Fruit fly (Drosophila melanogaster) whole organism, embryonic: ENCODE data around the gene Hn.

Experiments used
- ATbp ChIP-seq: fragments of 200-800 bp; sonication (Bioruptor generic); optimal IDR thresholded peaks from 2 replicates; lab custom pipeline; 2017; ENCODE audit warnings: missing biosample characterization, mild to moderate bottlenecking, missing genetic modification characterization, missing genetic modification reagents
- Aef1 ChIP-seq: fragments of 200-800 bp; sonication (Bioruptor generic); IDR thresholded peaks from 3 replicates; pipeline ENCODE4 v1.3.6; 2022; ENCODE audit warnings: missing biosample characterization, missing genetic modification characterization
- CG10321 ChIP-seq: fragments of 200-800 bp; sonication (Bioruptor generic); IDR thresholded peaks from 2 replicates; pipeline ENCODE4 v1.3.6; 2022; ENCODE audit warnings: missing biosample characterization, missing genetic modification characterization
- CG10431 ChIP-seq: fragments of 200-800 bp; sonication (Bioruptor generic); optimal IDR thresholded peaks from 3 replicates; lab custom pipeline; 2018; ENCODE audit warnings: missing biosample characterization, mild to moderate bottlenecking, missing genetic modification characterization
- CG11398 ChIP-seq: fragments of 200-800 bp; sonication (Bioruptor generic); optimal IDR thresholded peaks from 2 replicates; lab custom pipeline; 2016; ENCODE audit warnings: missing biosample characterization, missing genetic modification characterization
- CG11456 ChIP-seq: fragments of 200-800 bp; sonication (Bioruptor generic); IDR thresholded peaks from 3 replicates; pipeline ENCODE4 v1.3.6; 2022; ENCODE audit warnings: missing biosample characterization, missing genetic modification characterization
- CG11696 ChIP-seq: fragments of 200-800 bp; sonication (Bioruptor generic); IDR thresholded peaks from 2 replicates; pipeline ENCODE4 v1.3.6; 2022; ENCODE audit warnings: missing biosample characterization, missing genetic modification characterization
- CG13123 ChIP-seq: fragments of 200-800 bp; sonication (Bioruptor generic); optimal IDR thresholded peaks from 2 replicates; lab custom pipeline; 2016; ENCODE audit warnings: missing biosample characterization, missing genetic modification characterization
- CG14441 ChIP-seq: fragments of 200-800 bp; sonication (Bioruptor generic); IDR thresholded peaks from 2 replicates; pipeline ENCODE4 v1.3.6; 2022; ENCODE audit warnings: missing biosample characterization, missing genetic modification characterization
- CG16863 ChIP-seq: fragments of 200-800 bp; sonication (Bioruptor generic); optimal IDR thresholded peaks from 3 replicates; lab custom pipeline; 2016; ENCODE audit warnings: missing biosample characterization, missing genetic modification characterization
- CG17328 ChIP-seq: fragments of 200-800 bp; sonication (Bioruptor generic); IDR thresholded peaks from 2 replicates; pipeline ENCODE4 v1.3.6; 2022; ENCODE audit warnings: missing biosample characterization, missing genetic modification characterization
- CG17359 ChIP-seq: fragments of 200-800 bp; sonication (Bioruptor generic); optimal IDR thresholded peaks from 3 replicates; lab custom pipeline; 2018; ENCODE audit warnings: missing biosample characterization, mild to moderate bottlenecking, missing genetic modification characterization, moderate library complexity
- CG1832 ChIP-seq: fragments of 200-800 bp; sonication (Bioruptor generic); optimal IDR thresholded peaks from 2 replicates; lab custom pipeline; 2017; ENCODE audit warnings: missing biosample characterization, mild to moderate bottlenecking, missing genetic modification characterization, inconsistent platforms
- CG2199 ChIP-seq: fragments of 200-800 bp; sonication (Bioruptor generic); IDR thresholded peaks from 3 replicates; pipeline ENCODE4 v1.3.6; 2022; ENCODE audit warnings: missing biosample characterization, missing genetic modification characterization
- CG2678 ChIP-seq: fragments of 200-800 bp; sonication (Bioruptor generic); optimal IDR thresholded peaks from 3 replicates; lab custom pipeline; 2019; ENCODE audit warnings: missing biosample characterization, mild to moderate bottlenecking, missing genetic modification characterization, moderate library complexity
- CG30020 ChIP-seq: fragments of 200-800 bp; optimal IDR thresholded peaks from 2 replicates; lab custom pipeline; 2019; ENCODE audit warnings: missing biosample characterization, mild to moderate bottlenecking, missing genetic modification characterization, moderate library complexity
- CG33557 ChIP-seq: fragments of 200-800 bp; sonication (Bioruptor generic); optimal IDR thresholded peaks from 2 replicates; lab custom pipeline; 2019; ENCODE audit warnings: missing biosample characterization, mild to moderate bottlenecking, missing genetic modification characterization, moderate library complexity
- CG3726 ChIP-seq: fragments of 200-800 bp; sonication (Bioruptor generic); IDR thresholded peaks from 3 replicates; pipeline ENCODE4, ENCODE4 v1.3.6; 2022; ENCODE audit warnings: missing biosample characterization, missing genetic modification characterization
- CG42726 ChIP-seq: fragments of 200-800 bp; sonication (Bioruptor generic); IDR thresholded peaks from 2 replicates; pipeline ENCODE4 v1.3.6; 2022; ENCODE audit warnings: missing biosample characterization, missing genetic modification characterization; ENCODE audit not compliant: partially characterized antibody
- CG4424 ChIP-seq: fragments of 200-800 bp; sonication (Bioruptor generic); optimal IDR thresholded peaks from 3 replicates; lab custom pipeline; 2016; ENCODE audit warnings: missing biosample characterization, missing genetic modification characterization
- CG8359 ChIP-seq: fragments of 200-800 bp; sonication (Bioruptor generic); optimal IDR thresholded peaks from 2 replicates; lab custom pipeline; 2017; ENCODE audit warnings: missing biosample characterization, mild to moderate bottlenecking, missing genetic modification characterization, borderline replicate concordance
- Camta ChIP-seq: fragments of 200-800 bp; sonication (Bioruptor generic); optimal IDR thresholded peaks from 2 replicates; lab custom pipeline; 2016; ENCODE audit warnings: missing biosample characterization, missing genetic modification characterization
- Dip2 ChIP-seq: fragments of 200-800 bp; sonication (Bioruptor generic); IDR thresholded peaks from 2 replicates; pipeline ENCODE4 v1.3.6; 2022; ENCODE audit warnings: missing biosample characterization, missing genetic modification characterization
- Eip74EF ChIP-seq, 2 experiments: fragments of 200-800 bp in 1 of 2; fragments of >200 bp in 1 of 2; sonication (Bioruptor generic) in 1 of 2; optimal IDR thresholded peaks; 2 replicates each; lab custom pipeline; 2017 to 2019; ENCODE audit warnings: missing biosample characterization in 2 of 2, missing genetic modification characterization in 2 of 2, mild to moderate bottlenecking in 1 of 2, moderate library complexity in 1 of 2
- Fer1 ChIP-seq: fragments of 200-800 bp; sonication (Bioruptor generic); optimal IDR thresholded peaks from 2 replicates; lab custom pipeline; 2017; ENCODE audit warnings: missing biosample characterization, mild to moderate bottlenecking, missing genetic modification characterization
- Gsc ChIP-seq: fragments of 200-800 bp; sonication (Bioruptor generic); IDR thresholded peaks from 2 replicates; pipeline ENCODE4 v1.3.6; 2022; ENCODE audit warnings: missing biosample characterization, missing genetic modification characterization
- HLH54F ChIP-seq: fragments of 200-800 bp; sonication (Bioruptor generic); optimal IDR thresholded peaks from 3 replicates; lab custom pipeline; 2016; ENCODE audit warnings: missing biosample characterization, missing genetic modification characterization
- Hsf ChIP-seq: fragments of 200-800 bp; sonication (Bioruptor generic); optimal IDR thresholded peaks from 3 replicates; lab custom pipeline; 2016; ENCODE audit warnings: missing biosample characterization, missing genetic modification characterization
- Mad ChIP-seq: fragments of 200-800 bp; sonication (Bioruptor generic); optimal IDR thresholded peaks from 2 replicates; lab custom pipeline; 2016; ENCODE audit warnings: missing biosample characterization, missing genetic modification characterization
- Scr ChIP-seq: fragments of 200-800 bp; sonication (Bioruptor generic); IDR thresholded peaks from 2 replicates; pipeline ENCODE4 v1.3.6; 2022; ENCODE audit warnings: missing biosample characterization, missing genetic modification characterization; ENCODE audit not compliant: partially characterized antibody
- Side ChIP-seq: fragments of 200-800 bp; sonication (Bioruptor generic); optimal IDR thresholded peaks from 2 replicates; lab custom pipeline; 2016; ENCODE audit warnings: missing biosample characterization, missing genetic modification characterization
- Vsx1 ChIP-seq: fragments of 200-800 bp; sonication (Bioruptor generic); optimal IDR thresholded peaks from 2 replicates; lab custom pipeline; 2017; ENCODE audit warnings: missing biosample characterization, mild to moderate bottlenecking, missing genetic modification characterization, missing genetic modification reagents
- aop ChIP-seq: fragments of 200-800 bp; sonication (Bioruptor generic); IDR thresholded peaks from 2 replicates; pipeline ENCODE4 v1.3.6; 2022; ENCODE audit warnings: missing biosample characterization, missing genetic modification characterization
- ato ChIP-seq: fragments of 200-800 bp; sonication (Bioruptor generic); IDR thresholded peaks from 2 replicates; pipeline ENCODE4 v1.3.6; 2022; ENCODE audit warnings: missing biosample characterization, missing genetic modification characterization; ENCODE audit not compliant: partially characterized antibody
- az2 ChIP-seq: fragments of 200-800 bp; sonication (Bioruptor generic); optimal IDR thresholded peaks from 3 replicates; lab custom pipeline; 2016; ENCODE audit warnings: missing biosample characterization, missing genetic modification characterization
- bab2 ChIP-seq: fragments of 200-800 bp; sonication (Bioruptor generic); optimal IDR thresholded peaks from 2 replicates; lab custom pipeline; 2016; ENCODE audit warnings: missing biosample characterization, missing genetic modification characterization
- cas ChIP-seq: fragments of 200-800 bp; sonication (Bioruptor generic); IDR thresholded peaks from 2 replicates; pipeline ENCODE4 v1.3.6; 2022; ENCODE audit warnings: missing biosample characterization, missing genetic modification characterization
- cg ChIP-seq: fragments of 200-800 bp; sonication (Bioruptor generic); optimal IDR thresholded peaks from 3 replicates; lab custom pipeline; 2019; ENCODE audit warnings: missing biosample characterization, mild to moderate bottlenecking, missing genetic modification characterization, moderate library complexity
- dati ChIP-seq: fragments of 200-800 bp; sonication (Bioruptor generic); IDR thresholded peaks from 2 replicates; pipeline ENCODE4 v1.3.6; 2022; ENCODE audit warnings: missing biosample characterization, missing genetic modification characterization
- exex ChIP-seq: fragments of 200-800 bp; sonication (Bioruptor generic); optimal IDR thresholded peaks from 4 replicates; lab custom pipeline; 2018; ENCODE audit warnings: missing biosample characterization, mild to moderate bottlenecking, missing genetic modification characterization, moderate library complexity
- gem ChIP-seq: fragments of 200-800 bp; sonication (Bioruptor generic); optimal IDR thresholded peaks from 2 replicates; lab custom pipeline; 2019; ENCODE audit warnings: missing biosample characterization, mild to moderate bottlenecking, missing genetic modification characterization, moderate library complexity
- jumu ChIP-seq: fragments of 200-800 bp; sonication (Bioruptor generic); optimal IDR thresholded peaks from 3 replicates; lab custom pipeline; 2016; ENCODE audit warnings: missing biosample characterization, missing genetic modification characterization
- lab ChIP-seq: fragments of 200-800 bp; sonication (Bioruptor generic); optimal IDR thresholded peaks from 3 replicates; lab custom pipeline; 2017; ENCODE audit warnings: missing biosample characterization, missing genetic modification characterization, mild to moderate bottlenecking, moderate library complexity, missing genetic modification reagents
- luna ChIP-seq: fragments of 200-800 bp; sonication (Bioruptor generic); optimal IDR thresholded peaks from 2 replicates; lab custom pipeline; 2016; ENCODE audit warnings: missing biosample characterization, missing genetic modification characterization
- p53 ChIP-seq: fragments of 200-800 bp; sonication (Bioruptor generic); optimal IDR thresholded peaks from 2 replicates; lab custom pipeline; 2016; ENCODE audit warnings: missing biosample characterization, missing genetic modification characterization
- sc ChIP-seq, 3 experiments: fragments of >200 bp in 2 of 3; fragments of 200-800 bp in 1 of 3; sonication (Bioruptor generic) in 1 of 3; optimal IDR thresholded peaks; 2 replicates in 2 of 3; 3 replicates in 1 of 3; lab custom pipeline; 2017; ENCODE audit warnings: mild to moderate bottlenecking in 1 of 3, missing biosample characterization in 1 of 3, missing genetic modification characterization in 1 of 3, missing genetic modification reagents in 1 of 3
- sob ChIP-seq: fragments of 200-800 bp; sonication (Bioruptor generic); IDR thresholded peaks from 2 replicates; pipeline ENCODE4 v1.3.6; 2022; ENCODE audit warnings: missing biosample characterization, missing genetic modification characterization
- zfh1 ChIP-seq: fragments of 200-800 bp; sonication (Bioruptor generic); IDR thresholded peaks from 3 replicates; pipeline ENCODE4 v1.3.6; 2022; ENCODE audit warnings: missing biosample characterization, missing genetic modification characterization

The Hn gene

DNA sequence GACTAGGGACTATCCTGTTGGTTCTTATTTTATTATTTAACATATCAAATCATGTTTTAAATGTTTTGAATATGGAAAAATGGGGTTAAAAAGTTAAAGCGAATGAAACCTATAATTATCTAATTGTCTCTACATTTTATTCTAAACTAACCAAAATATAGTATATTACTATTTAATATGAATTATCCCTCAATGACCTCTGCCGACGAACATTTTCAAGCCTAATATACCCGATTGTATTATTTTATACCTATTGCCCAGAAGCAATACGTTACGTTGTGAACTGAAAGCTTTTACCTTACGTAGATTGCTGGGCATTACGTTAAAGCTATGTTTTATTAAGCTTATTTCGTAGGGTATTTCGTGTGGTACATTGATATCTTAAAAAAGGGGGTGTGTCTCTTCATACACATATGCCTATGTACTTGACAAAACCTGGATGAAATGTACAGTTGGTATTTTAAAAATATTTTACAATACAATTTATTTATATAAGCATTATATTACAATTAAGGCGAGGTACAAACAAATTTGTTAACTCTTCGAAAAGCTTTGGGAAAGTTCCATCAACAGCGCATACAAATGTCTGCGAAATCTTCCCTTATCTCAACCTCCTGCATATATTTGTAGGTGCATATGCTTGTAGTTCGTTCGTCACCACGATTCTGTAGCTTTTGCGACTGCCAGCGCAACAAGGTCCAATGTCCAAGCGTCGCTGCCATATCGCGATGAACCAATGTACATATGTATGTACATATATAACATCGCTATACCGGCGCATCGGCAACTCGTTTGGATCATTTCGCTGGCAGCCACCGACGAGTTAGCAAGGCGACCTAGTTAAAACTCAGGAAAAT, 41.5 kb upstream of the Hn start, which contains the start of gene Mcad (continued):
- TF ChIP-seq cg (GFP tag; lab: Kevin White, UChicago) (no peak), sc (optimal IDR thresholded peaks at IDR 0.05; lab: Kevin White, UChicago) (no peak), sc (GFP tag; optimal IDR thresholded peaks at IDR 0.05; lab: Kevin White, UChicago) (peak; percentile 48), CG11696 (GFP tag; lab: Robert Waterston, UW) (peak; percentile 16; the same call in 1 of the 2 replicates), CG42726 (GFP tag; lab: Robert Waterston, UW) (no peak), luna (peak; percentile 26), Eip74EF (GFP tag; optimal IDR thresholded peaks at IDR 0.05; lab: Kevin White, UChicago) (peak in 1 of 2 experiments; percentile 88), CG8359 (GFP tag; lab: Kevin White, UChicago) (peak; percentile 85), Mad (GFP tag; lab: Kevin White, UChicago) (peak; percentile 53), Fer1 (GFP tag; lab: Kevin White, UChicago) (peak; percentile 97), CG17359 (peak; percentile 97), HLH54F (GFP tag; lab: Kevin White, UChicago) (peak; percentile 65), ato (GFP tag; lab: Robert Waterston, UW) (no peak), lab (GFP tag; lab: Kevin White, UChicago) (peak; percentile 97), Gsc (GFP tag; lab: Robert Waterston, UW) (peak; percentile 71), bab2 (GFP tag; lab: Kevin White, UChicago) (peak; percentile 82), aop (GFP tag; lab: Robert Waterston, UW) (no peak), CG16863 (peak; percentile 42), CG4424 (GFP tag; lab: Kevin White, UChicago) (peak; percentile 96), CG1832 (GFP tag; lab: Kevin White, UChicago) (no peak), Hsf (GFP tag; lab: Kevin White, UChicago) (peak; percentile 69), CG2199 (GFP tag; lab: Robert Waterston, UW) (peak; percentile 84), CG13123 (GFP tag; lab: Kevin White, UChicago) (peak; percentile 51), CG17328 (peak; percentile 73), Camta (GFP tag; lab: Kevin White, UChicago) (peak; percentile 57), Vsx1 (peak; percentile 91), CG10431 (GFP tag; lab: Kevin White, UChicago) (no peak), Dip2 (peak; percentile 52), zfh1 (GFP tag; lab: Robert Waterston, UW) (peak; percentile 74), CG33557 (GFP tag; lab: Kevin White, UChicago) (no peak), p53 (no peak), CG3726 (peak; percentile 69), Scr (GFP tag; lab: Robert Waterston, UW) (no peak), ATbp (GFP tag; lab: Kevin White, UChicago) (peak; percentile 72), Side (GFP tag; lab: Kevin White, UChicago) (no peak), exex (peak; percentile 84), az2 (GFP tag; lab: Kevin White, UChicago) (peak; percentile 85), CG14441 (peak; percentile 93), cas (peak; percentile 85), CG2678 (tag; lab: Kevin White, UChicago) (peak; percentile 97), CG11456 (GFP tag; lab: Robert Waterston, UW) (peak; percentile 89), sob (GFP tag; lab: Robert Waterston, UW) (peak; percentile 93), dati (GFP tag; lab: Robert Waterston, UW) (peak; percentile 55; the same call in 1 of the 2 replicates), Aef1 (GFP tag; lab: Robert Waterston, UW) (peak; percentile 97), CG11398 (GFP tag; lab: Kevin White, UChicago) (no peak), gem (tag; lab: Kevin White, UChicago) (peak; percentile 92), CG30020 (peak; percentile 49), CG10321 (peak; percentile 15; the same call in 1 of the 2 replicates), jumu (no peak)
